Worm (Caenorhabditis elegans) whole organism, young adult: Measurements from ENCODE around the gene C36E6.8.

Experiments
- B0019.2 ChIP-seq: fragments of 200-800 bp; sonication (Bioruptor generic); conservative IDR thresholded peaks from 2 replicates; pipeline ENCODE4 v1.3.6; 2022; ENCODE audit warnings: missing genetic modification reagents, missing genetic modification characterization, missing compliant biosample characterization
- C17E4.6 ChIP-seq: fragments of 200-800 bp; sonication (Bioruptor generic); IDR thresholded peaks from 2 replicates; pipeline ENCODE4 v1.3.6; 2022; ENCODE audit warnings: missing genetic modification reagents, missing genetic modification characterization, missing compliant biosample characterization
- F23B12.7 ChIP-seq: sonication (generic microtip); optimal IDR thresholded peaks from 2 replicates; lab custom pipeline; 2017; ENCODE audit warnings: missing genetic modification characterization, mild to moderate bottlenecking, missing compliant biosample characterization, antibody characterized with exemption, moderate library complexity; ENCODE audit not compliant: insufficient read depth
- K12H6.12 ChIP-seq: fragments of 200-800 bp; sonication (Bioruptor generic); optimal IDR thresholded peaks from 2 replicates; lab custom pipeline; 2018; ENCODE audit warnings: mild to moderate bottlenecking, missing genetic modification characterization, missing compliant biosample characterization
- T26A5.8 ChIP-seq: sonication (generic microtip); optimal IDR thresholded peaks from 2 replicates; lab custom pipeline; 2016; ENCODE audit warnings: missing genetic modification characterization, missing compliant biosample characterization
- Y53F4B.3 ChIP-seq: fragments of 200-800 bp; sonication (Bioruptor generic); IDR thresholded peaks from 2 replicates; pipeline ENCODE4 v1.3.6; 2022; ENCODE audit warnings: missing genetic modification reagents, missing genetic modification characterization, missing compliant biosample characterization
- ama-1 ChIP-seq, 3 experiments: fragments of 150-350 bp in 1 of 3; sonication (generic microtip) in 2 of 3; optimal IDR thresholded peaks; 2 replicates each; lab custom pipeline; 2014 to 2018; ENCODE audit warnings: missing biosample characterization in 2 of 3, missing genetic modification characterization in 2 of 3, missing genetic modification reagents in 2 of 3
- aptf-2 ChIP-seq: fragments of 200-800 bp; sonication (Bioruptor generic); conservative IDR thresholded peaks from 2 replicates; pipeline ENCODE4 v1.3.6; 2022; ENCODE audit warnings: missing genetic modification reagents, missing genetic modification characterization, missing compliant biosample characterization
- aptf-3 ChIP-seq: fragments of 200-800 bp; sonication (Bioruptor generic); IDR thresholded peaks from 2 replicates; pipeline ENCODE4 v1.3.6; 2022; ENCODE audit warnings: missing genetic modification characterization, missing compliant biosample characterization
- attf-3 ChIP-seq: fragments of 200-800 bp; sonication (Bioruptor generic); conservative IDR thresholded peaks from 2 replicates; pipeline ENCODE4 v1.3.6; 2022; ENCODE audit warnings: missing genetic modification reagents, missing genetic modification characterization, missing compliant biosample characterization
- attf-5 ChIP-seq: fragments of 200-800 bp; sonication (Bioruptor generic); optimal IDR thresholded peaks from 2 replicates; lab custom pipeline; 2018; ENCODE audit warnings: mild to moderate bottlenecking, missing genetic modification characterization, missing compliant biosample characterization
- bed-1 ChIP-seq: fragments of 200-800 bp; sonication (Bioruptor generic); IDR thresholded peaks from 2 replicates; pipeline ENCODE4 v1.3.6; 2022; ENCODE audit warnings: missing genetic modification reagents, missing genetic modification characterization, missing compliant biosample characterization
- ccch-3 ChIP-seq: fragments of 200-800 bp; sonication (Bioruptor generic); optimal IDR thresholded peaks from 2 replicates; lab custom pipeline; 2018; ENCODE audit warnings: mild to moderate bottlenecking, missing genetic modification characterization, missing compliant biosample characterization
- cebp-1 ChIP-seq, 2 experiments: fragments of 200-800 bp in 1 of 2; sonication (Bioruptor generic) in 1 of 2; sonication (generic microtip) in 1 of 2; IDR thresholded peaks in 1 of 2; optimal IDR thresholded peaks in 1 of 2; 2 replicates each; pipeline versions ENCODE4 v1.3.6 to Lab custom; 2017 to 2022; ENCODE audit warnings: missing compliant biosample characterization in 2 of 2, missing genetic modification characterization in 2 of 2, mild to moderate bottlenecking in 1 of 2, missing genetic modification reagents in 1 of 2, moderate library complexity in 1 of 2
- ceh-100 ChIP-seq: fragments of 200-800 bp; sonication (Bioruptor generic); IDR thresholded peaks from 2 replicates; pipeline ENCODE4 v1.3.6; 2022; ENCODE audit warnings: missing genetic modification reagents, missing genetic modification characterization, missing compliant biosample characterization
- ceh-27 ChIP-seq: fragments of 200-800 bp; sonication (Bioruptor generic); optimal IDR thresholded peaks from 2 replicates; lab custom pipeline; 2018; ENCODE audit warnings: mild to moderate bottlenecking, missing genetic modification characterization, moderate library complexity, missing compliant biosample characterization
- ceh-91 ChIP-seq: fragments of 200-800 bp; sonication (Bioruptor generic); IDR thresholded peaks from 2 replicates; pipeline ENCODE4 v1.3.6; 2022; ENCODE audit warnings: missing genetic modification reagents, missing genetic modification characterization, missing compliant biosample characterization
- dox-1 ChIP-seq: fragments of 200-800 bp; sonication (Bioruptor generic); IDR thresholded peaks from 2 replicates; pipeline ENCODE4 v1.3.6; 2022; ENCODE audit warnings: missing genetic modification reagents, missing genetic modification characterization, missing compliant biosample characterization
- dpff-1 ChIP-seq: sonication (generic microtip); optimal IDR thresholded peaks from 2 replicates; lab custom pipeline; 2017; ENCODE audit warnings: mild to moderate bottlenecking, missing genetic modification characterization, missing compliant biosample characterization
- egl-18 ChIP-seq: fragments of 200-800 bp; sonication (Bioruptor generic); IDR thresholded peaks from 2 replicates; pipeline ENCODE4 v1.3.6; 2022; ENCODE audit warnings: missing genetic modification reagents, missing genetic modification characterization, missing compliant biosample characterization
- egrh-3 ChIP-seq: fragments of 200-800 bp; sonication (Bioruptor generic); IDR thresholded peaks from 2 replicates; pipeline ENCODE4 v1.3.6; 2022; ENCODE audit warnings: missing genetic modification reagents, missing genetic modification characterization, missing compliant biosample characterization
- ets-4 ChIP-seq: fragments of 200-800 bp; sonication (Bioruptor generic); optimal IDR thresholded peaks from 2 replicates; lab custom pipeline; 2018; ENCODE audit warnings: mild to moderate bottlenecking, missing genetic modification characterization, missing compliant biosample characterization
- gei-17 ChIP-seq: fragments of 200-800 bp; sonication (Bioruptor generic); optimal IDR thresholded peaks from 2 replicates; lab custom pipeline; 2018; ENCODE audit warnings: mild to moderate bottlenecking, missing genetic modification characterization, missing compliant biosample characterization
- him-1 ChIP-seq: sonication (generic microtip); optimal IDR thresholded peaks from 2 replicates; lab custom pipeline; 2016; ENCODE audit warnings: missing genotype, missing genetic modification reagents, missing genetic modification characterization, missing compliant biosample characterization
- lag-1 ChIP-seq: fragments of 200-800 bp; sonication (Bioruptor generic); IDR thresholded peaks from 2 replicates; pipeline ENCODE4 v1.3.6; 2022; ENCODE audit warnings: missing genetic modification reagents, missing genetic modification characterization, missing compliant biosample characterization
- let-607 ChIP-seq, 2 experiments: fragments of 200-800 bp in 1 of 2; sonication (Bioruptor generic) in 1 of 2; sonication (generic microtip) in 1 of 2; optimal IDR thresholded peaks; 2 replicates each; lab custom pipeline; 2016 to 2018; ENCODE audit warnings: mild to moderate bottlenecking in 2 of 2, missing compliant biosample characterization in 2 of 2, missing genetic modification characterization in 2 of 2, moderate library complexity in 2 of 2, missing genotype in 1 of 2
- lin-35 ChIP-seq, 3 experiments: fragments of 150-350 bp in 2 of 3; sonication (generic microtip) in 1 of 3; optimal IDR thresholded peaks; 2 replicates each; lab custom pipeline; 2014 to 2018; ENCODE audit warnings: missing biosample characterization in 3 of 3, missing genetic modification characterization in 3 of 3, missing genetic modification reagents in 3 of 3
- lsy-27 ChIP-seq: sonication (generic microtip); optimal IDR thresholded peaks from 2 replicates; lab custom pipeline; 2017; ENCODE audit warnings: missing genetic modification characterization, mild to moderate bottlenecking, missing compliant biosample characterization, antibody characterized with exemption, missing genotype, borderline replicate concordance; ENCODE audit not compliant: insufficient read depth
- madf-10 ChIP-seq: sonication (generic microtip); optimal IDR thresholded peaks from 2 replicates; lab custom pipeline; 2016; ENCODE audit warnings: mild to moderate bottlenecking, missing genetic modification characterization, missing compliant biosample characterization
- madf-6 ChIP-seq: fragments of 200-800 bp; sonication (Bioruptor generic); IDR thresholded peaks from 2 replicates; pipeline ENCODE4 v1.3.6; 2022; ENCODE audit warnings: missing genetic modification reagents, missing genetic modification characterization, missing compliant biosample characterization
- mcd-1 ChIP-seq: fragments of 200-800 bp; sonication (Bioruptor generic); IDR thresholded peaks from 2 replicates; pipeline ENCODE4 v1.3.6; 2022; ENCODE audit warnings: missing genetic modification reagents, missing genetic modification characterization, missing compliant biosample characterization
- mxl-1 ChIP-seq: sonication (generic microtip); optimal IDR thresholded peaks from 2 replicates; lab custom pipeline; 2016; ENCODE audit warnings: missing genetic modification characterization, missing compliant biosample characterization
- nfya-2 ChIP-seq: fragments of 200-800 bp; sonication (Bioruptor generic); IDR thresholded peaks from 2 replicates; pipeline ENCODE4 v1.3.6; 2022; ENCODE audit warnings: missing genetic modification reagents, missing genetic modification characterization, missing compliant biosample characterization
- pbrm-1 ChIP-seq: fragments of 200-800 bp; sonication (Bioruptor generic); IDR thresholded peaks from 2 replicates; pipeline ENCODE4 v1.3.6; 2022; ENCODE audit warnings: missing genetic modification reagents, missing genetic modification characterization, missing compliant biosample characterization
- pha-4 ChIP-seq: fragments of 150-350 bp; sonication (generic microtip); optimal IDR thresholded peaks from 2 replicates; lab custom pipeline; 2014; ENCODE audit warnings: missing biosample characterization, missing genetic modification reagents, missing genetic modification characterization
- rcor-1 ChIP-seq: fragments of 200-800 bp; sonication (Bioruptor generic); IDR thresholded peaks from 2 replicates; pipeline ENCODE4 v1.3.6; 2022; ENCODE audit warnings: missing genetic modification reagents, missing genetic modification characterization, missing compliant biosample characterization
- repo-1 ChIP-seq: sonication (generic microtip); optimal IDR thresholded peaks from 2 replicates; lab custom pipeline; 2017; ENCODE audit warnings: mild to moderate bottlenecking, missing genetic modification characterization, missing compliant biosample characterization
- snpc-1.1 ChIP-seq: sonication (generic microtip); optimal IDR thresholded peaks from 2 replicates; lab custom pipeline; 2017; ENCODE audit warnings: missing genetic modification characterization, mild to moderate bottlenecking, missing compliant biosample characterization, antibody characterized with exemption, moderate library complexity, missing genotype, missing genetic modification reagents; ENCODE audit not compliant: insufficient read depth
- unc-62 ChIP-seq: fragments of 150-350 bp; optimal IDR thresholded peaks from 2 replicates; lab custom pipeline; 2014; ENCODE audit warnings: missing biosample characterization, missing genetic modification reagents, missing genetic modification characterization
- xnd-1 ChIP-seq: sonication (generic microtip); optimal IDR thresholded peaks from 2 replicates; lab custom pipeline; 2016; ENCODE audit warnings: missing genotype, missing genetic modification reagents, missing genetic modification characterization, missing compliant biosample characterization
- zim-3 ChIP-seq: sonication (generic microtip); optimal IDR thresholded peaks from 2 replicates; lab custom pipeline; 2017; ENCODE audit warnings: mild to moderate bottlenecking, missing genetic modification characterization, moderate library complexity, missing compliant biosample characterization
- ztf-18 ChIP-seq: sonication (generic microtip); optimal IDR thresholded peaks from 2 replicates; lab custom pipeline; 2016; ENCODE audit warnings: missing genotype, mild to moderate bottlenecking, missing genetic modification characterization, missing compliant biosample characterization
- ztf-26 ChIP-seq: sonication (generic microtip); optimal IDR thresholded peaks from 2 replicates; lab custom pipeline; 2017; ENCODE audit warnings: missing genetic modification characterization, missing compliant biosample characterization

The C36E6.8 gene

DNA sequence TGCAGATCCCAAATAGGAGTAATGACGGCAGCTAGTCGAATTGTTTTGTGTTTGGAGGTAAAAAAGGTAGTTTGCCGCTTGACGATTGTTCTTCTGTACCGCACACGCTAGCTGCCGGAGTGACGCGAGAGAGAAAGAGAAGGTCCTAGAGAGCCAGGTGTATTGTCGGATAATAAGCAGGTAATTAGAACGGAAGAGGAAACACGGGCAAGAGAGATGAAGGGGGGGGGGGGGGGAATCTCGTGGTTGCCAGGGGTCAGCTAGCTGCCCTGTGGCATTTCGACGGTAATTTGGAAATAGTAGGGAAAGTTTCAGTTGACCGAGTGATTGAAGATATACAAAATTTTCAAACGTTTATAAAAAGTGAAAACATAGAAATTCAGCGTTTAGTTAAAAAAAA is 24.6 kb upstream of the C36E6.8 start, which contains the start of gene crb-1:
Gene crb-1 (minus strand): TSS at position 147 of the 400 bp plus-strand sequence.
- no peak for TF ChIP-seq attf-3 (GFP tag; lab: Robert Waterston, UW)
- no peak for TF ChIP-seq dpff-1 (tag; lab: Kevin White, UChicago)
- TF ChIP-seq let-607 (tag; optimal IDR thresholded peaks at IDR 0.05; lab: Kevin White, UChicago), result no peak
- TF ChIP-seq bed-1, result no peak
- TF ChIP-seq ceh-91 (GFP tag; lab: Robert Waterston, UW), result no peak
- no peak for TF ChIP-seq madf-10 (tag; lab: Kevin White, UChicago)
- TF ChIP-seq aptf-3 (GFP tag; lab: Robert Waterston, UW), result no peak
- no peak for TF ChIP-seq K12H6.12 (tag; lab: Kevin White, UChicago)
- no peak for TF ChIP-seq madf-6 (GFP tag; lab: Robert Waterston, UW)
- TF ChIP-seq pbrm-1, result no peak
- TF ChIP-seq egl-18, result no peak
- TF ChIP-seq repo-1 (tag; lab: Kevin White, UChicago), result no peak
- no peak for TF ChIP-seq gei-17
- TF ChIP-seq C17E4.6 (GFP tag; lab: Robert Waterston, UW), result no peak
- TF ChIP-seq B0019.2 (GFP tag; lab: Robert Waterston, UW), result no peak
- TF ChIP-seq, all 124 proteins: peak for 0

- TF ChIP-seq rcor-1 (no peak), ceh-27 (GFP tag; lab: Kevin White, UChicago) (no peak), ets-4 (GFP tag; lab: Kevin White, UChicago) (no peak), egrh-3 (GFP tag; lab: Robert Waterston, UW) (no peak), T26A5.8 (tag; lab: Kevin White, UChicago) (no peak), repo-1 (tag; lab: Kevin White, UChicago) (no peak), lin-35 (GFP tag; optimal IDR thresholded peaks at IDR 0.05; lab: Kevin White, UChicago) (no peak), dox-1 (GFP tag; lab: Robert Waterston, UW) (no peak), mcd-1 (GFP tag; lab: Robert Waterston, UW) (no peak), cebp-1 (GFP tag; IDR thresholded peaks at IDR 0.05; lab: Robert Waterston, UW) (no peak), cebp-1 (tag; optimal IDR thresholded peaks at IDR 0.05; lab: Kevin White, UChicago) (no peak), ztf-26 (tag; lab: Kevin White, UChicago) (no peak), snpc-1.1 (tag; lab: Kevin White, UChicago) (no peak), lag-1 (GFP tag; lab: Robert Waterston, UW) (no peak), ceh-91 (GFP tag; lab: Robert Waterston, UW) (no peak), F23B12.7 (tag; lab: Kevin White, UChicago) (no peak), ceh-100 (no peak)
These were observed 20.9 kb upstream of the C36E6.8 start for ce11 chrX:17417505-17418004.

DNA sequence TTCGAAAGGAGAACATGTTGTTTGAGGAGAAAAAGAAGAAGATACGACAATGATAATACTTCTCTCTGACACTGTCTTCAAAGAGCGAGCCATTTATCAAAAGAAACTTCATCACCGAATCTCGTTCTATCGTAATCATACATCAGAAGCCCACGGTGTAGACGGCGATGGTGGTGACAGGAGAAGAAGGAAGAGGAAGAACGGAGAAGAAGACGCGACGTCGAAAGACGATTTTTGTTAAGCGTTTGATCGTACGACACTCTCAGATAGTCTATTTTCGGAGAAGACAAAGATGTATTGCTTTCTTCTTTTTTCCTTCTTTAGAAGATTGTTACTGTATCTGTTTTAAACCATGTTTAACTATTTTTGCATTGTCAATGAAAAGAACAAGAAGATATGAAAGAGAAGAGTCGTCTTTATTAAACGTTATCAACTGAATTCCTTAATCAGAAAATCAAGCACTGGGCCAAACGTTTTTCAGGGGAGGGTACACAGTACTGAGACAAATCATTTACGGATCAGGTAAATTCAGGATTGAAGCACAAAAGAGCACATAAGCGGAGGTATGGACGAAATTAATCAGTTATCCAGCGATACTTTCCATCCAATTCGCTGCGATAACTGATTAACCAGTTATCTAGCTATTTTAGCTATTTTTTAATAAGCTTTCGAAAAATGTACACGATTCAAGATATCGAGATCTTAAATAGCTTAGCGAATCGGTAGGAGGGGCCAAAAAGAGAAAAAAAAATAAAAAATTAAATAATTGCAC is 18.5 kb upstream of the C36E6.8 start:
- TF ChIP-seq ceh-27 (GFP tag; lab: Kevin White, UChicago), result no peak
- peak; percentile 70 for TF ChIP-seq ama-1 (optimal IDR thresholded peaks at IDR 0.05; lab: Kevin White, UChicago)
- TF ChIP-seq ama-1 (GFP tag; optimal IDR thresholded peaks at IDR 0.05; lab: Kevin White, UChicago), result no peak
- TF ChIP-seq pha-4 (tag; lab: Kevin White, UChicago), result no peak
- no peak for TF ChIP-seq ztf-18
- TF ChIP-seq Y53F4B.3 (GFP tag; lab: Robert Waterston, UW), result no peak
- no peak for TF ChIP-seq nfya-2 (GFP tag; lab: Robert Waterston, UW)
- TF ChIP-seq xnd-1 (tag; lab: Kevin White, UChicago), result no peak
- no peak for TF ChIP-seq attf-5 (GFP tag; lab: Kevin White, UChicago)
- no peak for TF ChIP-seq B0019.2 (GFP tag; lab: Robert Waterston, UW)
- TF ChIP-seq mxl-1 (tag; lab: Kevin White, UChicago), result no peak
- no peak for TF ChIP-seq ccch-3 (GFP tag; lab: Kevin White, UChicago)
- no peak for TF ChIP-seq unc-62
- TF ChIP-seq him-1 (tag; lab: Kevin White, UChicago), result no peak
- TF ChIP-seq zim-3 (tag; lab: Kevin White, UChicago), result no peak
- no peak for TF ChIP-seq madf-10 (tag; lab: Kevin White, UChicago)
- TF ChIP-seq lsy-27, result no peak
- no peak for TF ChIP-seq aptf-2
